Worm (Caenorhabditis elegans) whole organism, mixed stage, embryonic: ENCODE measurements around the gene cec-4.

Source experiments
- nhr-28 ChIP-seq: fragments of 150-350 bp; optimal IDR thresholded peaks from 2 replicates; lab custom pipeline; 2014; ENCODE audit warnings: missing biosample characterization, missing genetic modification characterization
- unc-62 ChIP-seq: fragments of 150-350 bp; optimal IDR thresholded peaks from 2 replicates; lab custom pipeline; 2014; ENCODE audit warnings: missing biosample characterization, missing genetic modification reagents, missing genetic modification characterization
- ztf-11 ChIP-seq: fragments of 150-350 bp; optimal IDR thresholded peaks from 2 replicates; lab custom pipeline; 2014; ENCODE audit warnings: missing biosample characterization, missing genetic modification characterization

ce11 chrIV:7556265-7556866, 19.2 kb upstream of the cec-4 start, which contains the start of the genes F49E8.7, F49E8.8 and nprl-2:
- no peak for TF ChIP-seq unc-62 (GFP tag; lab: Kevin White, UChicago)
- TF ChIP-seq ztf-11: no peak
- no peak for TF ChIP-seq nhr-28 (tag; lab: Kevin White, UChicago)
